Worm (Caenorhabditis elegans) whole organism, L1 larva: ENCODE data around the gene srlf-21.

Source experiments
- Y116A8C.19 ChIP-seq: sonication (generic microtip); optimal IDR thresholded peaks from 2 replicates; lab custom pipeline; 2016; ENCODE audit warnings: missing compliant biosample characterization, missing genetic modification characterization, borderline replicate concordance
- aha-1 ChIP-seq: fragments of 150-350 bp; optimal IDR thresholded peaks from 2 replicates; lab custom pipeline; 2014; ENCODE audit warnings: missing biosample characterization, missing genetic modification characterization
- alr-1 ChIP-seq: fragments of 200-800 bp; sonication (Bioruptor generic); optimal IDR thresholded peaks from 2 replicates; lab custom pipeline; 2018; ENCODE audit warnings: borderline replicate concordance, mild to moderate bottlenecking, missing genetic modification characterization, missing compliant biosample characterization
- ama-1 ChIP-seq: fragments of 150-350 bp; optimal IDR thresholded peaks from 2 replicates; lab custom pipeline; 2014
- ceh-82 ChIP-seq, 3 experiments: fragments of 150-350 bp in 1 of 3; sonication (generic microtip) in 2 of 3; optimal IDR thresholded peaks; 2 replicates each; lab custom pipeline; 2014 to 2017; ENCODE audit warnings: missing biosample characterization in 3 of 3, missing genetic modification characterization in 3 of 3
- ceh-90 ChIP-seq: sonication (generic microtip); optimal IDR thresholded peaks from 2 replicates; lab custom pipeline; 2016; ENCODE audit warnings: missing genetic modification characterization, missing compliant biosample characterization
- dsc-1 ChIP-seq: sonication (generic microtip); optimal IDR thresholded peaks from 2 replicates; lab custom pipeline; 2016; ENCODE audit warnings: mild to moderate bottlenecking, missing genetic modification characterization, missing compliant biosample characterization
- efl-1 ChIP-seq, 4 experiments: fragments of 150-350 bp; optimal IDR thresholded peaks in 3 of 4; peaks in 1 of 4; 1 replicate in 1 of 4; 2 replicates in 3 of 4; lab custom pipeline; 2014; ENCODE audit warnings: missing biosample characterization in 2 of 4, missing genetic modification characterization in 2 of 4, missing genetic modification reagents in 2 of 4
- egl-13 ChIP-seq: sonication (generic microtip); optimal IDR thresholded peaks from 2 replicates; lab custom pipeline; 2016; ENCODE audit warnings: missing genotype, missing genetic modification reagents, missing genetic modification characterization, missing compliant biosample characterization
- egl-27 ChIP-seq, 2 experiments: fragments of 150-350 bp in 1 of 2; sonication (generic microtip); optimal IDR thresholded peaks; 3 replicates each; lab custom pipeline; 2017 to 2018; ENCODE audit warnings: missing biosample characterization in 2 of 2, missing genetic modification characterization in 2 of 2, missing genetic modification reagents in 2 of 2
- elt-2 ChIP-seq: sonication (generic microtip); optimal IDR thresholded peaks from 2 replicates; lab custom pipeline; 2016; ENCODE audit warnings: missing genetic modification characterization, mild to moderate bottlenecking, inconsistent platforms, missing compliant biosample characterization, missing genetic modification reagents
- ets-5 ChIP-seq: fragments of 200-800 bp; sonication (Bioruptor generic); IDR thresholded peaks from 2 replicates; pipeline ENCODE4 v1.3.6; 2022; ENCODE audit warnings: missing genetic modification characterization, missing compliant biosample characterization
- fkh-10 ChIP-seq: sonication (generic microtip); optimal IDR thresholded peaks from 2 replicates; lab custom pipeline; 2017; ENCODE audit warnings: missing biosample characterization, missing genetic modification reagents, missing genetic modification characterization
- fkh-4 ChIP-seq: sonication (generic microtip); optimal IDR thresholded peaks from 2 replicates; lab custom pipeline; 2016; ENCODE audit warnings: missing compliant biosample characterization, missing genetic modification characterization, borderline replicate concordance
- fkh-8 ChIP-seq: sonication (generic microtip); optimal IDR thresholded peaks from 2 replicates; lab custom pipeline; 2016; ENCODE audit warnings: mild to moderate bottlenecking, missing genetic modification characterization, missing compliant biosample characterization
- hlh-17 ChIP-seq: fragments of 200-800 bp; sonication (Bioruptor generic); optimal IDR thresholded peaks from 2 replicates; lab custom pipeline; 2018; ENCODE audit warnings: missing genetic modification characterization, mild to moderate bottlenecking, missing compliant biosample characterization, moderate library complexity, borderline replicate concordance
- hlh-4 ChIP-seq: sonication (generic microtip); optimal IDR thresholded peaks from 2 replicates; lab custom pipeline; 2016; ENCODE audit warnings: mild to moderate bottlenecking, missing genetic modification characterization, missing compliant biosample characterization
- hpl-2 ChIP-seq: fragments of 150-350 bp; optimal IDR thresholded peaks from 2 replicates; lab custom pipeline; 2014; ENCODE audit warnings: missing biosample characterization, missing genetic modification reagents, missing genetic modification characterization
- irx-1 ChIP-seq: sonication (generic microtip); optimal IDR thresholded peaks from 2 replicates; lab custom pipeline; 2016; ENCODE audit warnings: missing genetic modification characterization, missing compliant biosample characterization
- lin-14 ChIP-seq: fragments of 200-800 bp; sonication (Bioruptor generic); optimal IDR thresholded peaks from 2 replicates; lab custom pipeline; 2018; ENCODE audit warnings: mild to moderate bottlenecking, missing genetic modification characterization, moderate library complexity, missing compliant biosample characterization
- lin-35 ChIP-seq, 2 experiments: fragments of 150-350 bp; optimal IDR thresholded peaks; 2 replicates each; lab custom pipeline; 2014; ENCODE audit warnings: missing biosample characterization in 2 of 2, missing genetic modification characterization in 2 of 2, missing genetic modification reagents in 2 of 2
- mab-9 ChIP-seq: fragments of 200-800 bp; sonication (Bioruptor generic); IDR thresholded peaks from 2 replicates; pipeline ENCODE4 v1.3.6; 2022; ENCODE audit warnings: missing genetic modification reagents, missing genetic modification characterization, missing compliant biosample characterization
- mef-2 ChIP-seq: fragments of 150-350 bp; optimal IDR thresholded peaks from 2 replicates; lab custom pipeline; 2014; ENCODE audit warnings: missing biosample characterization, missing genetic modification characterization
- nhr-19 ChIP-seq: fragments of 200-800 bp; sonication (Bioruptor generic); conservative IDR thresholded peaks from 2 replicates; pipeline ENCODE4 v1.3.6; 2022; ENCODE audit warnings: missing genetic modification characterization, missing compliant biosample characterization
- nhr-20 ChIP-seq: sonication (generic microtip); optimal IDR thresholded peaks from 2 replicates; lab custom pipeline; 2016; ENCODE audit warnings: mild to moderate bottlenecking, missing genetic modification characterization, missing compliant biosample characterization
- nhr-47 ChIP-seq: sonication (generic microtip); optimal IDR thresholded peaks from 2 replicates; lab custom pipeline; 2016; ENCODE audit warnings: mild to moderate bottlenecking, missing genetic modification characterization, moderate library complexity, missing compliant biosample characterization
- nhr-71 ChIP-seq: sonication (generic microtip); optimal IDR thresholded peaks from 2 replicates; lab custom pipeline; 2016; ENCODE audit warnings: mild to moderate bottlenecking, missing genetic modification characterization, moderate library complexity, missing compliant biosample characterization
- nhr-76 ChIP-seq: sonication (generic microtip); optimal IDR thresholded peaks from 2 replicates; lab custom pipeline; 2017; ENCODE audit warnings: missing biosample characterization, missing genetic modification characterization
- nhr-77 ChIP-seq: fragments of 150-350 bp; optimal IDR thresholded peaks from 2 replicates; lab custom pipeline; 2014; ENCODE audit warnings: missing biosample characterization, missing genetic modification characterization
- nhr-84 ChIP-seq: sonication (generic microtip); optimal IDR thresholded peaks from 2 replicates; lab custom pipeline; 2017; ENCODE audit warnings: missing biosample characterization, missing genetic modification characterization
- nhr-85 ChIP-seq: sonication (generic microtip); peaks from one replicate; lab custom pipeline; 2016; ENCODE audit warnings: missing genetic modification characterization, inconsistent platforms, missing compliant biosample characterization
- nhr-90 ChIP-seq: sonication (generic microtip); optimal IDR thresholded peaks from 2 replicates; lab custom pipeline; 2016; ENCODE audit warnings: mild to moderate bottlenecking, missing genetic modification characterization, missing compliant biosample characterization; ENCODE audit not compliant: poor library complexity
- pag-3 ChIP-seq: sonication (generic microtip); optimal IDR thresholded peaks from 2 replicates; lab custom pipeline; 2017; ENCODE audit warnings: missing genetic modification characterization, mild to moderate bottlenecking, missing compliant biosample characterization, antibody characterized with exemption, borderline replicate concordance; ENCODE audit not compliant: insufficient read depth
- pqm-1 ChIP-seq: sonication (generic microtip); optimal IDR thresholded peaks from 3 replicates; lab custom pipeline; 2017; ENCODE audit warnings: missing biosample characterization, missing genetic modification characterization
- sox-4 ChIP-seq: sonication (generic microtip); optimal IDR thresholded peaks from 2 replicates; lab custom pipeline; 2016; ENCODE audit warnings: missing genetic modification characterization, missing compliant biosample characterization
- sup-37 ChIP-seq: fragments of 200-800 bp; sonication (Bioruptor generic); optimal IDR thresholded peaks from 2 replicates; lab custom pipeline; 2018; ENCODE audit warnings: mild to moderate bottlenecking, missing genetic modification characterization, missing compliant biosample characterization
- tlp-1 ChIP-seq: fragments of 150-350 bp; optimal IDR thresholded peaks from 2 replicates; lab custom pipeline; 2014; ENCODE audit warnings: missing biosample characterization, missing genetic modification characterization
- unc-30 ChIP-seq: sonication (generic microtip); optimal IDR thresholded peaks from 2 replicates; lab custom pipeline; 2017; ENCODE audit warnings: missing biosample characterization, missing genetic modification characterization
- unc-62 ChIP-seq: fragments of 150-350 bp; optimal IDR thresholded peaks from 2 replicates; lab custom pipeline; 2014; ENCODE audit warnings: missing biosample characterization, missing genetic modification reagents, missing genetic modification characterization
- unc-86 ChIP-seq: sonication (generic microtip); optimal IDR thresholded peaks from 2 replicates; lab custom pipeline; 2016; ENCODE audit warnings: missing genetic modification characterization, missing compliant biosample characterization
- unc-98 ChIP-seq: fragments of 200-800 bp; sonication (Bioruptor generic); IDR thresholded peaks from 2 replicates; pipeline ENCODE4 v1.3.6; 2022; ENCODE audit warnings: missing genetic modification characterization, missing compliant biosample characterization
- vab-15 ChIP-seq: sonication (generic microtip); optimal IDR thresholded peaks from 2 replicates; lab custom pipeline; 2017; ENCODE audit warnings: missing genotype, mild to moderate bottlenecking, missing genetic modification characterization, missing compliant biosample characterization
- xbp-1 ChIP-seq: sonication (generic microtip); optimal IDR thresholded peaks from 2 replicates; lab custom pipeline; 2016; ENCODE audit warnings: missing genetic modification characterization, missing compliant biosample characterization
- zag-1 ChIP-seq: fragments of 150-350 bp; optimal IDR thresholded peaks from 2 replicates; lab custom pipeline; 2014; ENCODE audit warnings: missing biosample characterization, missing genetic modification characterization
- zip-4 ChIP-seq: fragments of 200-800 bp; sonication (Bioruptor generic); optimal IDR thresholded peaks from 2 replicates; lab custom pipeline; 2018; ENCODE audit warnings: mild to moderate bottlenecking, missing genetic modification characterization, moderate library complexity, missing compliant biosample characterization
- ztf-4 ChIP-seq: fragments of 150-350 bp; optimal IDR thresholded peaks from 2 replicates; lab custom pipeline; 2014; ENCODE audit warnings: missing biosample characterization, missing genetic modification characterization

Gene srlf-21

ce11 chrV:910588-910987, 20.3 kb upstream of the srlf-21 start (continued):
- TF ChIP-seq hlh-4 (no peak), nhr-85 (tag; lab: Kevin White, UChicago) (peak; percentile 59), lin-35 (GFP tag; optimal IDR thresholded peaks at IDR 0.05; lab: Kevin White, UChicago) (peak; percentile 39 to 69), unc-86 (no peak), nhr-71 (peak; percentile 27), sox-4 (no peak), nhr-20 (tag; lab: Kevin White, UChicago) (peak; percentile 52)

ce11 chrV:908681-909080, 18.4 kb upstream of the srlf-21 start:
- TF ChIP-seq irx-1 (tag; lab: Kevin White, UChicago) (no peak), efl-1 (optimal IDR thresholded peaks at IDR 0.05; lab: Kevin White, UChicago) (no peak), efl-1 (GFP tag; optimal IDR thresholded peaks at IDR 0.05 in 1 of 2; lab: Kevin White, UChicago) (peak in 1 of 2 experiments; percentile 17), ets-5 (0 out of 2 replicates have a peak, but pooled peaks have one; percentile 39)

DNA sequence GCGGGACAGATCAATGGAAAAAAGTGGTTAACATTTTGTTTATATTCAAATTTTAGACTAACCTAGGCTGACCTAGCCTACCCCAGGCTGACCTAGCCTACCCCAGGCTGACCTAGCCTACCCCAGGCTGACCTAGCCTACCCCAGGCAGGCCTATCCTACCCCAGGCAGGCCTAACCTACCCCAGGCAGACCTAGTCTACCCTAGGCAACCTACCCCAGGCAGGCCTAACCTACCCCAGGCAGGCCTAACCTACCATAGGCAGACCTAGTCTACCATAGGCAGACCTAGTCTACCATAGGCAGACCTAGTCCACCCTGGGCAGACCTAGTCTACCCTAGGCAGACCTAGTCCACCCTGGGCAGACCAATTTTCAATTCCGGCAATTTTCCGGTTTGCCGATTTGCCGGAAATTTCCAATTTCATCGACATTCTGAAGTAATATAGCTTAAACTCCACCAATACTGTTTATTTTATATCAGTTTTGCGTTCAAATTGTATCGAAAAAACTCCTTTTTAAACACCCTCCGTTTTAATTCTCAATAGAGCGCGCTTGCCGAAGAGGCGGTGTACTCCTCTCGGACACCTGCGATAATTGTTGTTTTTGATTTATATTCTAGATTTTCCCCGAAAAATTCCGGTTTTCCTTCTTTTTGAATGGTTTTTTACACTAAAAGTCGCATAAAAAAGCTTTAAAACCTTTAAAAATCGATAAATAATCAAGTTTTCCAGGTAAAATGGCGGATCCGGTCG, 14.1 kb upstream of the srlf-21 start, which contains the start of gene trm-2A:
TSS of gene trm-2A (plus strand) at position 732 of the 752 bp plus-strand sequence.
- TF ChIP-seq hpl-2 (GFP tag; lab: Kevin White, UChicago) (no peak), nhr-19 (peak; percentile 85), efl-1 (optimal IDR thresholded peaks at IDR 0.05; lab: Kevin White, UChicago) (peak; percentile 89 to 98), efl-1 (GFP tag; optimal IDR thresholded peaks at IDR 0.05 in 1 of 2; lab: Kevin White, UChicago) (peak; percentile 98 to 100), aha-1 (tag; lab: Kevin White, UChicago) (no peak), mef-2 (no peak), unc-98 (GFP tag; lab: Robert Waterston, UW) (no peak), nhr-77 (tag; lab: Kevin White, UChicago) (peak; percentile 68), egl-27 (tag; optimal IDR thresholded peaks at IDR 0.05; lab: Kevin White, UChicago) (no peak), vab-15 (peak; percentile 79), xbp-1 (tag; lab: Kevin White, UChicago) (peak; percentile 82), zag-1 (tag; lab: Kevin White, UChicago) (no peak), fkh-4 (tag; lab: Kevin White, UChicago) (peak; percentile 25), nhr-84 (tag; lab: Kevin White, UChicago) (no peak), mab-9 (GFP tag; lab: Robert Waterston, UW) (peak; percentile 51; the same call in 1 of the 2 replicates), egl-13 (tag; lab: Kevin White, UChicago) (peak; percentile 38), unc-30 (tag; lab: Kevin White, UChicago) (peak; percentile 11), ztf-4 (peak; percentile 35), tlp-1 (tag; lab: Kevin White, UChicago) (no peak), nhr-76 (tag; lab: Kevin White, UChicago) (no peak), unc-62 (GFP tag; lab: Kevin White, UChicago) (no peak), fkh-8 (tag; lab: Kevin White, UChicago) (peak; percentile 76), nhr-47 (peak; percentile 89), pag-3 (no peak), ceh-90 (tag; lab: Kevin White, UChicago) (peak; percentile 33), nhr-85 (tag; lab: Kevin White, UChicago) (peak; percentile 91), unc-86 (peak; percentile 63), hlh-17 (no peak), ceh-82 (tag; optimal IDR thresholded peaks at IDR 0.05; lab: Kevin White, UChicago) (peak; percentile 86 to 91 (median 87)), dsc-1 (peak; percentile 79), ama-1 (lab: Kevin White, UChicago) (peak; percentile 14), pqm-1 (tag; lab: Kevin White, UChicago) (no peak), alr-1 (tag; lab: Kevin White, UChicago) (no peak), sup-37 (GFP tag; lab: Kevin White, UChicago) (peak; percentile 6), elt-2 (tag; lab: Kevin White, UChicago) (peak; percentile 27), zip-4 (GFP tag; lab: Kevin White, UChicago) (peak; percentile 19), nhr-90 (tag; lab: Kevin White, UChicago) (peak; percentile 85), fkh-10 (GFP tag; lab: Kevin White, UChicago) (no peak), Y116A8C.19 (tag; lab: Kevin White, UChicago) (no peak), nhr-71 (peak; percentile 89), lin-14 (GFP tag; lab: Kevin White, UChicago) (peak; percentile 94)
